Fruit fly (Drosophila melanogaster): ENCODE measurements around the gene Hipk.
A peak's percentile ranks its signal among the peaks of the same experiment; 100 is the strongest.

The Hipk gene

DNA sequence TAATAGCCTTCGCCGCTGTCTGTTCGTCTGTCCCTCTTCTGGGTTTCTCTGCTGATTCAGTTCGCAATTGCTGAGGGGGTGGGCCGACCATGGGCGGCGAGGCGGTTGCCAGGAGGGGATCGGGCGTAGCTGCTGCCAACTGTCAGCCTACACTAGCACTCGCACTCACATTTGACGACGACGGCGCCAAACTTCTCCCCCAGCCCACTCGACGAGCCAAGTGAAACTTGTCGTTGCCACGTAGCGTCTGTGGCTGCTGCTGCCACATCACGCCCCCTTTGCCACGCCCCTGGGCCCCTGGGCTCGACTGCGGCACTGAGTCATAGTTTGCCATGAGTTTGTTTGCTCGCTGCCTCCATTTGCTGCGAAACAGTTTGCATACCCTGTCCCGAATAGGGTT, 14.4 kb downstream of the Hipk start (continued):
- no peak for TF ChIP-seq CG43689 (GFP tag; IDR thresholded peaks at IDR 0.05)
- TF ChIP-seq Nf-YA (GFP tag; IDR thresholded peaks at IDR 0.05) = 0 out of 2 replicates have a peak, but pooled peaks have one; percentile 49
- TF ChIP-seq Hr3 (GFP tag; optimal IDR thresholded peaks at IDR 0.05) = peak; percentile 1
- peak; percentile 43; the same call in 1 of the 2 replicates for TF ChIP-seq bowl (GFP tag; IDR thresholded peaks at IDR 0.05)
- peak; percentile 32 for TF ChIP-seq CoRest (tag; optimal IDR thresholded peaks at IDR 0.05)
- TF ChIP-seq Fer2 (tag; optimal IDR thresholded peaks at IDR 0.05) = peak; percentile 7
- TF ChIP-seq CG11247 (GFP tag; IDR thresholded peaks at IDR 0.05) = peak; percentile 41
- TF ChIP-seq CG32772 (GFP tag; IDR thresholded peaks at IDR 0.05) = peak; percentile 68
- TF ChIP-seq grau (tag; optimal IDR thresholded peaks at IDR 0.05) = peak; percentile 50
- TF ChIP-seq CG9727 (GFP tag; optimal IDR thresholded peaks at IDR 0.05) = no peak
- no peak for TF ChIP-seq CG5245 (GFP tag; optimal IDR thresholded peaks at IDR 0.05)
- TF ChIP-seq MESR4 (GFP tag; optimal IDR thresholded peaks at IDR 0.05) = no peak
- TF ChIP-seq dati (GFP tag; IDR thresholded peaks at IDR 0.05) = no peak
- no peak for TF ChIP-seq ato (GFP tag; IDR thresholded peaks at IDR 0.05; ENCODE audit: partially characterized antibody)
- TF ChIP-seq ken (GFP tag; IDR thresholded peaks at IDR 0.05) = peak; percentile 57; the same call in 1 of the 3 replicates
- peak; percentile 24 for TF ChIP-seq zfh2 (GFP tag; optimal IDR thresholded peaks at IDR 0.05)
- TF ChIP-seq sob (GFP tag; IDR thresholded peaks at IDR 0.05) = peak; percentile 78
- TF ChIP-seq CG11398 (GFP tag; optimal IDR thresholded peaks at IDR 0.05) = peak; percentile 23
- no peak for TF ChIP-seq lov (optimal IDR thresholded peaks at IDR 0.05)
- TF ChIP-seq lov (GFP tag; IDR thresholded peaks at IDR 0.05) = 0 out of 3 replicates have a peak, but pooled peaks have one; percentile 26
- TF ChIP-seq Aef1 (GFP tag; IDR thresholded peaks at IDR 0.05) = 0 out of 3 replicates have a peak, but pooled peaks have one; percentile 28
- peak; percentile 72 for TF ChIP-seq Mrtf (GFP tag; IDR thresholded peaks at IDR 0.05)
- TF ChIP-seq CG4730 (GFP tag; IDR thresholded peaks at IDR 0.05) = peak; percentile 45
- TF ChIP-seq nmo (GFP tag; optimal IDR thresholded peaks at IDR 0.05) = peak; percentile 19
- peak; percentile 87 for TF ChIP-seq CG32532 (GFP tag; IDR thresholded peaks at IDR 0.05)
- peak; percentile 72 for TF ChIP-seq HmgZ (tag; optimal IDR thresholded peaks at IDR 0.05)
- TF ChIP-seq CG1024 (GFP tag; IDR thresholded peaks at IDR 0.05) = 0 out of 2 replicates have a peak, but pooled peaks have one; percentile 30
- no peak for TF ChIP-seq trem (tag; optimal IDR thresholded peaks at IDR 0.05)
- no peak for TF ChIP-seq Hr39 (optimal IDR thresholded peaks at IDR 0.05)
- peak; percentile 31 for TF ChIP-seq jumu (GFP tag; optimal IDR thresholded peaks at IDR 0.05)
- TF ChIP-seq lola (GFP tag; optimal IDR thresholded peaks at IDR 0.05) = no peak
- TF ChIP-seq CG7786 (GFP tag; optimal IDR thresholded peaks at IDR 0.05) = peak; percentile 60
- peak; percentile 61 for TF ChIP-seq Ada2b (GFP tag; IDR thresholded peaks at IDR 0.05)
- peak; percentile 35; the same call in 1 of the 2 replicates for TF ChIP-seq CG14667 (GFP tag; IDR thresholded peaks at IDR 0.05)
- peak; percentile 54 for TF ChIP-seq gem (tag; optimal IDR thresholded peaks at IDR 0.05)
- TF ChIP-seq Med (GFP tag) = peak; percentile 73
- TF ChIP-seq CG5953 (GFP tag; IDR thresholded peaks at IDR 0.05) = peak; percentile 41; the same call in 1 of the 2 replicates
- TF ChIP-seq CG2116 (GFP tag; optimal IDR thresholded peaks at IDR 0.05) = no peak
- no peak for TF ChIP-seq Ets97D (GFP tag; optimal IDR thresholded peaks at IDR 0.05)
- peak; percentile 21; the same call in 1 of the 2 replicates for TF ChIP-seq Bgb (GFP tag; IDR thresholded peaks at IDR 0.05; ENCODE audit: partially characterized antibody)
- TF ChIP-seq CG8388 (GFP tag; optimal IDR thresholded peaks at IDR 0.05) = no peak
- TF ChIP-seq ERR (GFP tag; optimal IDR thresholded peaks at IDR 0.05) = no peak
- peak; percentile 46 for TF ChIP-seq Oli (tag; optimal IDR thresholded peaks at IDR 0.05)
- peak; percentile 26 for TF ChIP-seq Dek (tag; optimal IDR thresholded peaks at IDR 0.05)
- TF ChIP-seq ci (GFP tag; IDR thresholded peaks at IDR 0.05) = peak; percentile 84
- peak; percentile 35 for TF ChIP-seq CG12942 (GFP tag; optimal IDR thresholded peaks at IDR 0.05)
- peak; percentile 56; the same call in 1 of the 3 replicates for TF ChIP-seq CG3726 (GFP tag; IDR thresholded peaks at IDR 0.05)
- TF ChIP-seq Taf1 (GFP tag; IDR thresholded peaks at IDR 0.05) = peak; percentile 80
- TF ChIP-seq CG9817 (tag; optimal IDR thresholded peaks at IDR 0.05) = peak; percentile 64
- TF ChIP-seq PHDP (tag; optimal IDR thresholded peaks at IDR 0.05) = peak; percentile 69
- TF ChIP-seq BtbVII (GFP tag; optimal IDR thresholded peaks at IDR 0.05) = peak; percentile 28
- TF ChIP-seq al (GFP tag; IDR thresholded peaks at IDR 0.05) = peak; percentile 79

Measured in whole organism, embryonic.